Fruit fly (Drosophila melanogaster) whole organism: Measurements from ENCODE around the gene Iris.

Experiments
- CG8478 ChIP-seq: fragments of >200 bp; optimal IDR thresholded peaks from 2 replicates; lab custom pipeline; 2018; ENCODE audit warnings: inconsistent platforms
- Dll ChIP-seq: fragments of >200 bp; optimal IDR thresholded peaks from 2 replicates; lab custom pipeline; 2017
- EcR ChIP-seq, 2 experiments: fragments of >200 bp; optimal IDR thresholded peaks; 2 replicates each; lab custom pipeline; 2017; ENCODE audit warnings: missing biosample characterization in 2 of 2, missing genetic modification characterization in 2 of 2, missing genetic modification reagents in 2 of 2
- pan ChIP-seq: fragments of >200 bp; optimal IDR thresholded peaks from 2 replicates; lab custom pipeline; 2017
- psq ChIP-seq: fragments of >200 bp; optimal IDR thresholded peaks from 2 replicates; lab custom pipeline; 2017
- usp ChIP-seq: fragments of >200 bp; optimal IDR thresholded peaks from 2 replicates; lab custom pipeline; 2017; ENCODE audit warnings: missing biosample characterization, missing genetic modification characterization, mixed read lengths

The Iris gene

dm6 chr2L:1116661-1117322 is 17.1 kb downstream of the Iris start:
- TF ChIP-seq Dll (no peak), EcR (GFP tag; optimal IDR thresholded peaks at IDR 0.05; lab: Kevin White, UChicago) (no peak), psq (lab: Kevin White, UChicago) (no peak), pan (lab: Kevin White, UChicago) (no peak), usp (GFP tag; lab: Kevin White, UChicago) (no peak)

DNA sequence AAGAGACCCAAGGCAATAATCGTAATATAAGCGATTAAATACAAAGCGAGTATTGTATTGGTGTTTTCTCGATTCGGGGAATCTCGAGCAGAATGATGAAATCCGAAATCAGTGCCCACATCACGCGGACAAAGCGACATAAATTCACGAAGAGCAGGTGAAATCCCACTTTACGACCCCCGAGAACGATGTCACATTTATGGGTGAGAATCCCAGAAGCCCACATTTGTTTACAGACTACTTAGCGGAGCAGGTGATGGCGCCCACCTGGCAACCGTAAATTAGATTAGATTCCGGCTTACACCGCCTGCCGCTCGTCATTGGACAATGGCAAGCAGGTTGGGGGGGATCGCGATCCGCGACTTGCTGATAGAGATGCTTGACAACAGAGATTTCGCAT is 19.7 kb downstream of the Iris start:
- TF ChIP-seq psq (lab: Kevin White, UChicago) (no peak), Dll (no peak), EcR (GFP tag; optimal IDR thresholded peaks at IDR 0.05; lab: Kevin White, UChicago) (no peak), pan (lab: Kevin White, UChicago) (no peak), CG8478 (lab: Kevin White, UChicago) (no peak), usp (GFP tag; lab: Kevin White, UChicago) (no peak)

DNA sequence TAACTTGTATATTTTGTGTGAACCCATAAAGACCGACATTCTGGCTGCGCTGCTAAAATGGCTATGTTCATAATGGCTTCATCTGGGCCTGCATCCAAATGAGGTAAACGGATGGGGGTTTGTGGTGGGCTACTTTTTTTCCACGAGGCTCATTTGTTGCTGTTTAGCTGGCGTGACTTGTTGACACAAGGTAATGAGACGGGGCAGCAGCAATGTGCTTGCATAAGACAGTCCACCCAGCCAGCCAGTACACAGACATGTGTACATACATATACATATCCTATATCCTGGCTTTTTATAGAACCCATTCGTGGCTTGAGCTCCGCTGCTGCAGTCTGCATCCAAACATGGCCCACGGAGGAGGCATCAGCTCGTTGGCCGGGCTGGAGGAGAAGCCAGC is 21.3 kb downstream of the Iris start, which contains the start of gene CG14340:
Gene CG14340 (plus strand): TSS at position 301 of the 400 bp plus-strand sequence.
- no peak for TF ChIP-seq usp (GFP tag; lab: Kevin White, UChicago)
- TF ChIP-seq Dll = no peak
- no peak for TF ChIP-seq EcR (GFP tag; optimal IDR thresholded peaks at IDR 0.05; lab: Kevin White, UChicago)
- no peak for TF ChIP-seq pan (lab: Kevin White, UChicago)
- TF ChIP-seq psq (lab: Kevin White, UChicago) = no peak
- TF ChIP-seq CG8478 (lab: Kevin White, UChicago) = no peak

DNA sequence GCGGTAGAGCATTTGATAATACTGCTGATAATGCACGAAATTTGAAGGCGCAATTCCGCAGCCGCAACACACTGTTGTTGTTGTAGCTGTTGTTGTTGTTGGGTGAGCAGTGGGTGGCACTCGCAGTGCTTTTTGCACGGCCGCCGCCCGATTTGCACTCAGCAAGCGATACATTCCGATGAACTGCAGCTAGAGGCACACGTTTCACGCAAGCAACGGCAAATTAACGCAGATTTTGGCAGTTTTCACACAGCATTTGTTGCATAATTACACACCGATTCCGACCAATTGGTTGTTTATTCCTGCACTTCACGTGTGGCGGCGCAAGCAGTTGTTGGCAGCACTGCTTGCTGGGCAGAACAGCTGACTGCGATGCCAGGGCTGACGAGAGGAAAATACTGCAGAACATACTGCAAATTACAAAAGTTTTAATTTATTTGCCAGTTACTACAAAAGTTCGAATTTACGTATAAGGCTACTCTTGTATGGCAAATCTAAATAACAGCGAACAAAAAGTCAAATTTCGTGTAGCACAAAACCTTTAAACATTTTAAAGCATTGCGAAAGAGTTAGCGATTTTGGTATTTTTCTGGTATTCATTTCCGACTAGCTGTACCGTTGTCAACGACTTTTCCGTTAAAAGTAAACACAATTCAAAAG is 25.7 kb downstream of the Iris start, which contains the start of the genes PolrMT and CG14339:
Gene PolrMT (minus strand): TSS at position 345 of the 660 bp plus-strand sequence.
Gene CG14339 (plus strand): TSS at position 512 of the 660 bp plus-strand sequence.
- TF ChIP-seq psq (lab: Kevin White, UChicago) = no peak
- TF ChIP-seq CG8478 (lab: Kevin White, UChicago) = no peak
- no peak for TF ChIP-seq pan (lab: Kevin White, UChicago)
- TF ChIP-seq usp (GFP tag; lab: Kevin White, UChicago) = no peak
- TF ChIP-seq Dll = peak; percentile 0
- no peak for TF ChIP-seq EcR (GFP tag; optimal IDR thresholded peaks at IDR 0.05; lab: Kevin White, UChicago)

DNA sequence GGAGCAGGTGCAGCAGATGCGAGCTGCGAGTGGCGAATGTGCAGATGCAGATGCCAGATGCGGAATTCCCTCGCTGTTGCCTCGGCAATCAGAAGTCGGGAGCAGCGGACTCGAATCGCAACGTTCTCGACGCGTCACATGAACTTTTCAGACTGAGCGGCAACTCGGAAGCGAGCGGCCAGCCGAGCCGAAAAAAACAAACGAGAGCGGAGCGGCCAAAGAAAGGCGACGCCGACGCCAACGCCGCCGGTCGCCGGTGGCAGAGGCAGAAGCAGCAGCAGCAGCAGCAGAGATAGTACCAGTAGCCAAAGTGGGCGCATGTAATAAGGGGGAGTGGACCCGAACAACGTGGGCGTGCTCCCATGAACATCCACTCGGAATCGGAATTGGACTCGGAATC is 31.5 kb downstream of the Iris start, which contains the start of gene CG4629:
Gene CG4629 (minus strand): TSS at position 156 of the 400 bp plus-strand sequence.
- TF ChIP-seq psq (lab: Kevin White, UChicago) (no peak), Dll (peak; percentile 23), EcR (GFP tag; optimal IDR thresholded peaks at IDR 0.05; lab: Kevin White, UChicago) (no peak), usp (GFP tag; lab: Kevin White, UChicago) (no peak), pan (lab: Kevin White, UChicago) (no peak)

dm6 chr2L:1095450-1095849 is 38.4 kb downstream of the Iris start:
- TF ChIP-seq pan (lab: Kevin White, UChicago) = no peak
- no peak for TF ChIP-seq usp (GFP tag; lab: Kevin White, UChicago)
- TF ChIP-seq psq (lab: Kevin White, UChicago) = no peak
- TF ChIP-seq Dll = no peak
- TF ChIP-seq EcR (GFP tag; optimal IDR thresholded peaks at IDR 0.05; lab: Kevin White, UChicago) = no peak
- TF ChIP-seq CG8478 (lab: Kevin White, UChicago) = no peak

dm6 chr2L:1094724-1095123 is 39.2 kb downstream of the Iris start:
- TF ChIP-seq pan (lab: Kevin White, UChicago) = no peak
- no peak for TF ChIP-seq psq (lab: Kevin White, UChicago)
- no peak for TF ChIP-seq usp (GFP tag; lab: Kevin White, UChicago)
- no peak for TF ChIP-seq Dll

DNA sequence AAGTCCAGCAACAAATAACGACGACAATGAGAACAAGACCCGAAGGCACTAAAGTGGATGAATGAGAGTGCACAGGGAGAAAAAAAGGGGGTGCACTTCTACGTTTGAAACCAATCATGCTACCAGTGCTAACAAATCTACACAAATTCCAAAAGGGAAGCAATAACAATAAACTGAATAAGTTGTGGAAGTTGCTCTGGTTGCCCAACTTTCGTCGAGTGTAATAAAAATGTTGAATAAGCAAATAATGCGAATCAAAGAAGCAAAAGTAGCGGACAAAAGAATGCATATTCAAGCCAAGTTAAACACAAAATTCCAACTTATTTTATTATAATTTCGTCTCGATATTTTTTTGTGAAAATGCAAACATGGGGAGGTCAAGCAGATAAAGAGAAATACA is 42.2 kb downstream of the Iris start:
- TF ChIP-seq Dll (no peak), pan (lab: Kevin White, UChicago) (no peak), usp (GFP tag; lab: Kevin White, UChicago) (no peak), psq (lab: Kevin White, UChicago) (no peak), EcR (GFP tag; optimal IDR thresholded peaks at IDR 0.05; lab: Kevin White, UChicago) (no peak), CG8478 (lab: Kevin White, UChicago) (no peak)

dm6 chr2L:1086312-1086906 is 47.5 kb downstream of the Iris start:
- no peak for TF ChIP-seq CG8478 (lab: Kevin White, UChicago)
- no peak for TF ChIP-seq usp (GFP tag; lab: Kevin White, UChicago)
- no peak for TF ChIP-seq pan (lab: Kevin White, UChicago)
- TF ChIP-seq psq (lab: Kevin White, UChicago) = no peak
- TF ChIP-seq EcR (GFP tag; optimal IDR thresholded peaks at IDR 0.05; lab: Kevin White, UChicago) = no peak
- no peak for TF ChIP-seq Dll

DNA sequence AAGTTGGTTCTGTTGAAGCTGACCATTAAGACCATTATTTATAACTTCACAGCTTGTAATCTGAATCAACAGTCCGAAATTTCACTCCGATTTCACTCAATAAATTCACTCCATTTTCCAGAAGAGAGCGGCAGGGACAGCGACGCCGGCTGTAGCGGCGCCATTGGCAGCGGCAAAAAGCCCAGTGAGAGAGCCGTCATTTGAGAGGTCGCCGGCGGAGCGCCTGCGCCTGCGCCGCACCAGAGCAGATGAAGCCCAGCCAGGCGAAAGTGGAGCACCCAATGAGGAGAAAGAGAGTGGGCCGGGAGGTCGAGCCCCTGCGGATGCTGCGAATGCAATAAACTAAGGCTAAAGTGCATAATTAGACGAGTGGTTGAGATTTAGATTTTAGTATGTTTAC is 51.2 kb downstream of the Iris start:
- TF ChIP-seq usp (GFP tag; lab: Kevin White, UChicago) = no peak
- TF ChIP-seq pan (lab: Kevin White, UChicago) = no peak
- TF ChIP-seq CG8478 (lab: Kevin White, UChicago) = no peak
- no peak for TF ChIP-seq Dll
- no peak for TF ChIP-seq EcR (GFP tag; optimal IDR thresholded peaks at IDR 0.05; lab: Kevin White, UChicago)
- no peak for TF ChIP-seq psq (lab: Kevin White, UChicago)
